Worm (Caenorhabditis elegans) whole organism, late embryonic: ENCODE results near the gene F13E9.12.

Experiments
- C08G9.2 ChIP-seq: sonication (generic microtip); optimal IDR thresholded peaks from 2 replicates; lab custom pipeline; 2016; ENCODE audit warnings: mild to moderate bottlenecking, missing genetic modification characterization, moderate library complexity, missing compliant biosample characterization
- F13H6.1 ChIP-seq: sonication (generic microtip); optimal IDR thresholded peaks from 2 replicates; lab custom pipeline; 2016; ENCODE audit warnings: missing genetic modification characterization, missing compliant biosample characterization
- K02D7.2 ChIP-seq: sonication (generic microtip); optimal IDR thresholded peaks from 2 replicates; lab custom pipeline; 2017; ENCODE audit warnings: mild to moderate bottlenecking, missing genetic modification characterization, missing compliant biosample characterization
- K09A11.1 ChIP-seq: sonication (generic microtip); optimal IDR thresholded peaks from 2 replicates; lab custom pipeline; 2017; ENCODE audit warnings: antibody characterized with exemption, mild to moderate bottlenecking, missing genetic modification characterization, missing compliant biosample characterization; ENCODE audit not compliant: insufficient read depth
- Y22D7AL.16 ChIP-seq: sonication (generic microtip); optimal IDR thresholded peaks from 2 replicates; lab custom pipeline; 2016; ENCODE audit warnings: missing genetic modification characterization, missing compliant biosample characterization
- ceh-19 ChIP-seq: fragments of 200-800 bp; sonication (Bioruptor generic); optimal IDR thresholded peaks from 2 replicates; lab custom pipeline; 2018; ENCODE audit warnings: mild to moderate bottlenecking, missing genetic modification characterization, missing compliant biosample characterization
- ceh-22 ChIP-seq: sonication (generic microtip); optimal IDR thresholded peaks from 2 replicates; lab custom pipeline; 2017; ENCODE audit warnings: missing biosample characterization, missing genetic modification characterization
- ceh-31 ChIP-seq: sonication (generic microtip); optimal IDR thresholded peaks from 2 replicates; lab custom pipeline; 2016; ENCODE audit warnings: missing genetic modification characterization, missing compliant biosample characterization
- ceh-34 ChIP-seq: sonication (generic microtip); optimal IDR thresholded peaks from 2 replicates; lab custom pipeline; 2016; ENCODE audit warnings: mild to moderate bottlenecking, missing genetic modification characterization, missing compliant biosample characterization
- ceh-45 ChIP-seq: fragments of 200-800 bp; sonication (Bioruptor generic); IDR thresholded peaks from 2 replicates; pipeline ENCODE4 v1.3.6; 2022; ENCODE audit warnings: missing genetic modification reagents, missing genetic modification characterization, missing compliant biosample characterization
- ceh-48 ChIP-seq: sonication (generic microtip); optimal IDR thresholded peaks from 2 replicates; lab custom pipeline; 2016; ENCODE audit warnings: missing genetic modification characterization, inconsistent platforms, missing compliant biosample characterization
- ceh-6 ChIP-seq: fragments of 200-800 bp; sonication (Bioruptor generic); optimal IDR thresholded peaks from 2 replicates; lab custom pipeline; 2018; ENCODE audit warnings: mild to moderate bottlenecking, missing genetic modification characterization, missing compliant biosample characterization
- che-1 ChIP-seq: sonication (generic microtip); optimal IDR thresholded peaks from 2 replicates; lab custom pipeline; 2016; ENCODE audit warnings: mild to moderate bottlenecking, missing genetic modification characterization, missing compliant biosample characterization
- dmd-4 ChIP-seq: sonication (generic microtip); optimal IDR thresholded peaks from 2 replicates; lab custom pipeline; 2016; ENCODE audit warnings: borderline replicate concordance, missing genetic modification characterization, missing compliant biosample characterization
- elt-2 ChIP-seq: sonication (generic microtip); optimal IDR thresholded peaks from 2 replicates; lab custom pipeline; 2016; ENCODE audit warnings: missing genetic modification reagents, missing genetic modification characterization, missing compliant biosample characterization
- fax-1 ChIP-seq: sonication (generic microtip); optimal IDR thresholded peaks from 2 replicates; lab custom pipeline; 2016; ENCODE audit warnings: missing genotype, missing genetic modification characterization, missing compliant biosample characterization
- fkh-10 ChIP-seq: fragments of 150-350 bp; optimal IDR thresholded peaks from 2 replicates; lab custom pipeline; 2014; ENCODE audit warnings: missing biosample characterization, missing genetic modification reagents, missing genetic modification characterization
- fkh-6 ChIP-seq: sonication (generic microtip); optimal IDR thresholded peaks from 2 replicates; lab custom pipeline; 2016; ENCODE audit warnings: missing genetic modification characterization, missing compliant biosample characterization
- hlh-30 ChIP-seq: sonication (generic microtip); optimal IDR thresholded peaks from 2 replicates; lab custom pipeline; 2017; ENCODE audit warnings: antibody characterized with exemption, missing genetic modification characterization, missing compliant biosample characterization; ENCODE audit not compliant: insufficient read depth
- hlh-6 ChIP-seq: sonication (generic microtip); optimal IDR thresholded peaks from 2 replicates; lab custom pipeline; 2016; ENCODE audit warnings: missing genotype, missing genetic modification characterization, missing compliant biosample characterization
- lim-6 ChIP-seq: sonication (generic microtip); optimal IDR thresholded peaks from 2 replicates; lab custom pipeline; 2016; ENCODE audit warnings: missing genetic modification characterization, missing compliant biosample characterization
- lin-11 ChIP-seq: fragments of 200-800 bp; sonication (Bioruptor generic); optimal IDR thresholded peaks from 2 replicates; lab custom pipeline; 2018; ENCODE audit warnings: mild to moderate bottlenecking, missing genetic modification characterization, missing compliant biosample characterization
- madf-2 ChIP-seq: sonication (generic microtip); optimal IDR thresholded peaks from 2 replicates; lab custom pipeline; 2017; ENCODE audit warnings: missing genetic modification characterization, missing compliant biosample characterization
- nfya-1 ChIP-seq: sonication (generic microtip); optimal IDR thresholded peaks from 2 replicates; lab custom pipeline; 2017; ENCODE audit warnings: missing genetic modification characterization, mild to moderate bottlenecking, missing compliant biosample characterization, antibody characterized with exemption, moderate library complexity
- nhr-232 ChIP-seq: sonication (generic microtip); optimal IDR thresholded peaks from 2 replicates; lab custom pipeline; 2016; ENCODE audit warnings: missing genetic modification characterization, missing compliant biosample characterization
- pag-3 ChIP-seq: sonication (generic microtip); optimal IDR thresholded peaks from 2 replicates; lab custom pipeline; 2016; ENCODE audit warnings: missing compliant biosample characterization, missing genetic modification characterization, borderline replicate concordance
- pat-9 ChIP-seq: fragments of 200-800 bp; sonication (Bioruptor generic); optimal IDR thresholded peaks from 2 replicates; lab custom pipeline; 2018; ENCODE audit warnings: mild to moderate bottlenecking, missing genetic modification characterization, moderate library complexity, missing compliant biosample characterization
- pqm-1 ChIP-seq: sonication (generic microtip); optimal IDR thresholded peaks from 2 replicates; lab custom pipeline; 2016; ENCODE audit warnings: missing genetic modification characterization, missing compliant biosample characterization
- sox-2 ChIP-seq: fragments of 200-800 bp; sonication (Bioruptor generic); IDR thresholded peaks from 2 replicates; pipeline ENCODE4 v1.3.6; 2022; ENCODE audit warnings: missing genetic modification reagents, missing genetic modification characterization, missing compliant biosample characterization
- tbx-7 ChIP-seq: sonication (generic microtip); optimal IDR thresholded peaks from 2 replicates; lab custom pipeline; 2016; ENCODE audit warnings: missing genotype, missing genetic modification characterization, missing compliant biosample characterization
- ttx-3 ChIP-seq: sonication (generic microtip); optimal IDR thresholded peaks from 2 replicates; lab custom pipeline; 2016; ENCODE audit warnings: missing genetic modification reagents, missing genetic modification characterization, missing compliant biosample characterization
- unc-3 ChIP-seq, 2 experiments: fragments of 200-800 bp in 1 of 2; sonication (Bioruptor generic) in 1 of 2; sonication (generic microtip) in 1 of 2; conservative IDR thresholded peaks in 1 of 2; optimal IDR thresholded peaks in 1 of 2; 2 replicates each; pipeline versions ENCODE4 v1.3.6 to Lab custom; 2016 to 2022; ENCODE audit warnings: missing compliant biosample characterization in 2 of 2, missing genetic modification characterization in 2 of 2, missing genetic modification reagents in 1 of 2
- unc-55 ChIP-seq: sonication (generic microtip); optimal IDR thresholded peaks from 2 replicates; lab custom pipeline; 2017; ENCODE audit warnings: missing biosample characterization, missing genetic modification reagents, missing genetic modification characterization
- ztf-16 ChIP-seq: sonication (generic microtip); optimal IDR thresholded peaks from 2 replicates; lab custom pipeline; 2017; ENCODE audit warnings: missing genetic modification characterization, missing compliant biosample characterization

F13E9.12 gene

DNA sequence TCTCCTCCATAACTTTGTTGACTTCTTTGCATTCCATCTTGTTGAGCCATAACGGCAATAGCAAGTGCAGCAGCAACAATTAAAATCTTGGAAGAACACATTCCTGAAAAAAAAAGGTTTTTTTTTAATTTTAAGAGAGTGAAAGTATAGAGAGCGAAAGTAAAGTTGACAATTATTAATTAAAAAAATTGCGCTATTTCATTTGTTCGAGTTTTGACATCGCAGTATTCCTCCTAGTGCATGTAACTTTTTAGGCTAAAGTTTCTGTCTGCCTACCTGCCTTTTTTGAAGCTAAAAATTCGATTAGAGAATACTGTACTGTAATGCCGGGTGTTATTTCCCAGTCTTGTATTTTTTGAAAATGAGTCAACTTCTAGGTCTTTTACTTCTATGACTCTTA lies 17.6 kb upstream of the F13E9.12 start, which contains the start of gene srlf-12:
srlf-12 (minus strand) TSS at position 101 of the 400 bp plus-strand sequence.
- TF ChIP-seq ceh-19 (GFP tag; lab: Kevin White, UChicago) (no peak), tbx-7 (no peak), pqm-1 (tag; lab: Kevin White, UChicago) (no peak), F13H6.1 (tag; lab: Kevin White, UChicago) (no peak), ceh-45 (GFP tag; lab: Robert Waterston, UW) (no peak), nhr-232 (tag; lab: Kevin White, UChicago) (no peak), fkh-10 (GFP tag; lab: Kevin White, UChicago) (no peak), unc-55 (no peak), K09A11.1 (tag; lab: Kevin White, UChicago) (no peak), lim-6 (tag; lab: Kevin White, UChicago) (no peak), lin-11 (tag; lab: Kevin White, UChicago) (no peak), nfya-1 (tag; lab: Kevin White, UChicago) (no peak), C08G9.2 (no peak), hlh-30 (tag; lab: Kevin White, UChicago) (no peak), ceh-31 (tag; lab: Kevin White, UChicago) (no peak), ttx-3 (no peak), ceh-48 (tag; lab: Kevin White, UChicago) (no peak), ztf-16 (tag; lab: Kevin White, UChicago) (no peak), che-1 (tag; lab: Kevin White, UChicago) (no peak), ceh-22 (tag; lab: Kevin White, UChicago) (no peak)

DNA sequence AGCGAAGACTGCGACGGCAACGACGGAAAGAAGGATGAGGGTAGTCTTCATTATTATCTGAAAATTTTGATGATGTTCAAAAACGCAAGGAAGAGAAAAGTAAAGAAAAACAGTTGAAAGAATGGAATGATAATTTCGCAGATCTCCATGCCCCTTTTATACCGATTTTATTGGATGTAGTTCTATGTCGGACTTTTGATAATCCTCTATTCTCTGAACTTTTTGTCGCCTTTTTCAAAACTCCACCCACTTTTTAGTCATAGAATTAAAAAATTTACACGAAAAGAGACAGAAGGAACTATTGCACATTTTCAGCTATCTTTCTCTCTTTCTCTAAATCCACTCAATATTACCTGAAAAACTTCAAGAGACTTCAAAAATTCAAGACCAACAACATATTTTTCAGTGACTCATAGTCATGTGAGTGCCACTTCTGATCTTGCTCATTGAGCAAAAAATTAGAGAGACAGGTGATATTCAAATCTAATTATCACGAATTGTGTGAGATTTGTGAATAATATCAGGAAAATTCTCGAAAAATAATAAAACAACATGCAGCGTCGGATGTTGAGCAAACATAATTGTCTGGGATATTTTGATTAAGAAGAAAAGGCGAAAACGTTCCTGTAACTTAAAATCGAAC lies 15.5 kb upstream of the F13E9.12 start, which contains the start of gene F13E9.15:
F13E9.15 (minus strand) TSS at position 51 of the 643 bp plus-strand sequence.
- TF ChIP-seq Y22D7AL.16 (tag; lab: Kevin White, UChicago) = no peak
- TF ChIP-seq F13H6.1 (tag; lab: Kevin White, UChicago) = no peak
- no peak for TF ChIP-seq fkh-6 (tag; lab: Kevin White, UChicago)
- TF ChIP-seq, all 69 proteins: peak for 0

DNA sequence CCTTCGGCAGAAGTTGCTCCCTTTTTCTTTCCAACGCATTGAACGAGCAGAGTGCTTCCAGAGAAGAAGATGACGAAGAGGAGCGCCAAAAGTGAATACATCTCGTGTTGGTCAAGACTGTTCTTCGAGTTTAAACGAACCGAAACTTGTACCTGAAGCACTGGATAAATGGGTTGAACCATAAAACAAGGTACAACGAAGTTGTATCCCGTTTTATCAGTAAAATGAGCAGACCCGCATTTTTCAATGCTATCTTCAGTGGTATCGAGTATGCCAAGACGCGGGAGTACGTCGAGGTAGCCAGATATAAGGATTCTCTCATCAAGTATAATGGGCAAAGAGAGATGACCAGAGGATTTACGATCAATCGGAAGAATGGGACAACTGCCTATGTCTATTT lies 12.9 kb upstream of the F13E9.12 start, which contains the start of gene F13E9.16:
F13E9.16 (minus strand) TSS at position 101 of the 400 bp plus-strand sequence.
- TF ChIP-seq ceh-22 (tag; lab: Kevin White, UChicago) (no peak), ceh-6 (GFP tag; lab: Kevin White, UChicago) (no peak), nhr-232 (tag; lab: Kevin White, UChicago) (no peak)

DNA sequence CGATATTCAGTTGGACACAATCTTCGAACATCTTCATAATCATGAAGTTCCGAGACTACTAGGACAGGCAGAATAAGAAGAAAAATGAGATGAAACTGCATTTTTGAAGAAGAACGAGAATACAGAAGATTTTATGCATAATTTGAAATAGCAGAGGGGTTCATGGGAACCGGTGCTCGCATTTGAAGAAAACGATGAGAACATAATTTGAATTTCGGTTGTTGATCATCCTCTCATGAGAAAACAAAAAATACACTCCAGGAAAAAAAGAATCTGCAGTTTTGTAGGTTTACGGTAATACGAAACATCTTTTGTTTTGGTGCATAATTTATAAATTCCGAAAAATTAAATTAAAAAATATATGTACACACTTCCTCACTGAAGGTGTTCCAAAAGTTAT lies 11.5 kb upstream of the F13E9.12 start, which contains the start of gene srlf-11:
srlf-11 (minus strand) TSS at position 101 of the 400 bp plus-strand sequence.
- TF ChIP-seq sox-2 (GFP tag; lab: Robert Waterston, UW) (no peak), unc-3 (GFP tag; conservative IDR thresholded peaks at IDR 0.05; lab: Robert Waterston, UW) (no peak), unc-3 (tag; optimal IDR thresholded peaks at IDR 0.05; lab: Kevin White, UChicago) (no peak), ceh-19 (GFP tag; lab: Kevin White, UChicago) (no peak), fkh-6 (tag; lab: Kevin White, UChicago) (no peak), hlh-6 (tag; lab: Kevin White, UChicago) (no peak), elt-2 (tag; lab: Kevin White, UChicago) (no peak), pat-9 (no peak), hlh-30 (tag; lab: Kevin White, UChicago) (no peak), pag-3 (tag; lab: Kevin White, UChicago) (no peak), dmd-4 (no peak), fax-1 (tag; lab: Kevin White, UChicago) (no peak), madf-2 (tag; lab: Kevin White, UChicago) (no peak), fkh-10 (GFP tag; lab: Kevin White, UChicago) (no peak), lin-11 (tag; lab: Kevin White, UChicago) (no peak), ceh-34 (tag; lab: Kevin White, UChicago) (no peak), ceh-6 (GFP tag; lab: Kevin White, UChicago) (no peak), K02D7.2 (tag; lab: Kevin White, UChicago) (no peak)
- TF ChIP-seq, all 69 proteins: peak for 0
